Worm (Caenorhabditis elegans): ENCODE measurements around the gene F42A6.2.
A peak's percentile ranks its signal among the peaks of the same experiment; 100 is the strongest.
"Not testable (repeated sequence)": the region's sequence is repeated elsewhere in the genome, so short reads cannot be mapped to it uniquely, and the experiment has no call there.

The F42A6.2 gene

ce11 chrIV:3363784-3364183 is 22.5 kb downstream of the F42A6.2 start:
- no peak for TF ChIP-seq W03F9.2 (tag; optimal IDR thresholded peaks at IDR 0.05)
- TF ChIP-seq dao-5 (tag; optimal IDR thresholded peaks at IDR 0.05) = no peak
- no peak for TF ChIP-seq him-1 (tag; optimal IDR thresholded peaks at IDR 0.05)

ce11 chrIV:3368638-3369247 is 27.5 kb downstream of the F42A6.2 start, which contains the start of gene vha-19:
Gene vha-19, plus strand, starts transcription at chrIV:3369197.
- no peak for TF ChIP-seq him-1 (tag; optimal IDR thresholded peaks at IDR 0.05)
- TF ChIP-seq W03F9.2 (tag; optimal IDR thresholded peaks at IDR 0.05) = no peak
- TF ChIP-seq dao-5 (tag; optimal IDR thresholded peaks at IDR 0.05) = no peak

ce11 chrIV:3373370-3373769 is 32.1 kb downstream of the F42A6.2 start:
- TF ChIP-seq him-1 (tag; optimal IDR thresholded peaks at IDR 0.05) (no peak), W03F9.2 (tag; optimal IDR thresholded peaks at IDR 0.05) (no peak), dao-5 (tag; optimal IDR thresholded peaks at IDR 0.05) (no peak)

ce11 chrIV:3378080-3378804 is 37.0 kb downstream of the F42A6.2 start, which contains the start of gene otub-4:
Gene otub-4, minus strand, starts transcription at chrIV:3378130.
- no peak for TF ChIP-seq W03F9.2 (tag; optimal IDR thresholded peaks at IDR 0.05)
- TF ChIP-seq him-1 (tag; optimal IDR thresholded peaks at IDR 0.05) = no peak
- TF ChIP-seq dao-5 (tag; optimal IDR thresholded peaks at IDR 0.05) = no peak

ce11 chrIV:3382338-3382907 is 41.2 kb downstream of the F42A6.2 start, which contains the start of gene B0546.3:
Gene B0546.3, minus strand, starts transcription at chrIV:3382841.
- TF ChIP-seq dao-5 (tag; optimal IDR thresholded peaks at IDR 0.05) (no peak), W03F9.2 (tag; optimal IDR thresholded peaks at IDR 0.05) (no peak), him-1 (tag; optimal IDR thresholded peaks at IDR 0.05) (no peak)

- TF ChIP-seq W03F9.2 (tag; optimal IDR thresholded peaks at IDR 0.05) (no peak), him-1 (tag; optimal IDR thresholded peaks at IDR 0.05) (no peak), dao-5 (tag; optimal IDR thresholded peaks at IDR 0.05) (no peak)
Measured at ce11 chrIV:3383203-3383602, 41.9 kb downstream of the F42A6.2 start.

- no peak for TF ChIP-seq dao-5 (tag; optimal IDR thresholded peaks at IDR 0.05)
- no peak for TF ChIP-seq him-1 (tag; optimal IDR thresholded peaks at IDR 0.05)
- no peak for TF ChIP-seq W03F9.2 (tag; optimal IDR thresholded peaks at IDR 0.05)
Measured at ce11 chrIV:3384047-3384446, 42.8 kb downstream of the F42A6.2 start, which contains the start of gene B0546.4. Gene B0546.4, minus strand, starts transcription at chrIV:3384147.

ce11 chrIV:3384593-3384992 is 43.3 kb downstream of the F42A6.2 start:
- TF ChIP-seq W03F9.2 (tag; optimal IDR thresholded peaks at IDR 0.05) = peak; percentile 34
- TF ChIP-seq dao-5 (tag; optimal IDR thresholded peaks at IDR 0.05) = no peak
- peak; percentile 28 for TF ChIP-seq him-1 (tag; optimal IDR thresholded peaks at IDR 0.05)

- TF ChIP-seq dao-5 (tag; optimal IDR thresholded peaks at IDR 0.05) (no peak), W03F9.2 (tag; optimal IDR thresholded peaks at IDR 0.05) (no peak), him-1 (tag; optimal IDR thresholded peaks at IDR 0.05) (no peak)
Measured at ce11 chrIV:3385337-3386215, 44.3 kb downstream of the F42A6.2 start, which contains the start of gene mai-2. Gene mai-2, plus strand, starts transcription at chrIV:3385910.

ce11 chrIV:3386504-3387290 is 45.4 kb downstream of the F42A6.2 start:
- TF ChIP-seq dao-5 (tag; optimal IDR thresholded peaks at IDR 0.05) (no peak), W03F9.2 (tag; optimal IDR thresholded peaks at IDR 0.05) (no peak), him-1 (tag; optimal IDR thresholded peaks at IDR 0.05) (no peak)

ce11 chrIV:3389999-3390398 is 48.7 kb downstream of the F42A6.2 start, which contains the start of gene B0546.5:
Gene B0546.5, minus strand, starts transcription at chrIV:3390099.
- not testable (repeated sequence) for TF ChIP-seq W03F9.2, him-1, dao-5 (tag; optimal IDR thresholded peaks at IDR 0.05)

Measured in whole organism, L4/young adult.